Worm (Caenorhabditis elegans): ENCODE data around the gene nhr-78.

ce11 chrIV:4292569-4292968 is 14.9 kb upstream of the nhr-78 start, which contains the start of gene F15E6.10:
- TF ChIP-seq blmp-1 (tag; optimal IDR thresholded peaks at IDR 0.05; ENCODE audit: insufficient read depth) (no peak), ztf-4 (tag; optimal IDR thresholded peaks at IDR 0.05) (no peak), unc-39 (tag; optimal IDR thresholded peaks at IDR 0.05) (no peak), ama-1 (optimal IDR thresholded peaks at IDR 0.05) (no peak), nhr-237 (tag; optimal IDR thresholded peaks at IDR 0.05) (no peak), egl-27 (tag; optimal IDR thresholded peaks at IDR 0.05) (no peak), alr-1 (tag; optimal IDR thresholded peaks at IDR 0.05) (no peak), ZK546.5 (tag; optimal IDR thresholded peaks at IDR 0.05) (no peak), gmeb-1 (tag; optimal IDR thresholded peaks at IDR 0.05) (no peak), nhr-23 (tag; optimal IDR thresholded peaks at IDR 0.05) (no peak)

Measured in whole organism, L2 larva.